Worm (Caenorhabditis elegans) whole organism, L4 larva: ENCODE data around the gene srv-3.

ENCODE experiments used
- D1046.2 ChIP-seq: fragments of 200-800 bp; sonication (Bioruptor generic); IDR thresholded peaks from 2 replicates; pipeline ENCODE4 v1.3.6; 2022; ENCODE audit warnings: missing genetic modification characterization, missing compliant biosample characterization
- F26F4.8 ChIP-seq: fragments of 200-800 bp; sonication (Bioruptor generic); conservative IDR thresholded peaks from 2 replicates; pipeline ENCODE4 v1.3.6; 2022; ENCODE audit warnings: missing genetic modification characterization, missing compliant biosample characterization
- F44E2.7 ChIP-seq: fragments of 200-800 bp; sonication (Bioruptor generic); IDR thresholded peaks from 2 replicates; pipeline ENCODE4 v2.1.2; 2022; ENCODE audit warnings: missing genetic modification characterization, missing compliant biosample characterization
- F49E8.2 ChIP-seq: sonication (generic microtip); optimal IDR thresholded peaks from 2 replicates; lab custom pipeline; 2016; ENCODE audit warnings: missing compliant biosample characterization, mild to moderate bottlenecking, missing genetic modification characterization, borderline replicate concordance
- R02D3.7 ChIP-seq: fragments of 150-350 bp; sonication (generic microtip); optimal IDR thresholded peaks from 3 replicates; lab custom pipeline; 2014; ENCODE audit warnings: missing biosample characterization, missing genetic modification characterization
- Y48G9A.11 ChIP-seq: fragments of 200-800 bp; sonication (Bioruptor generic); IDR thresholded peaks from 2 replicates; pipeline ENCODE4 v1.3.6; 2022; ENCODE audit warnings: missing genetic modification reagents, missing genetic modification characterization, missing compliant biosample characterization
- Y5F2A.4 ChIP-seq: fragments of 200-800 bp; sonication (Bioruptor generic); optimal IDR thresholded peaks from 2 replicates; lab custom pipeline; 2018; ENCODE audit warnings: mild to moderate bottlenecking, missing genetic modification characterization, missing compliant biosample characterization
- ZK337.2 ChIP-seq: fragments of 200-800 bp; sonication (Bioruptor generic); IDR thresholded peaks from 2 replicates; pipeline ENCODE4 v1.3.6; 2022; ENCODE audit warnings: missing genetic modification reagents, missing genetic modification characterization, missing compliant biosample characterization
- aha-1 ChIP-seq: fragments of 150-350 bp; peaks from one replicate; lab custom pipeline; 2014; ENCODE audit warnings: missing biosample characterization, missing genetic modification characterization
- aly-2 ChIP-seq: sonication (generic microtip); optimal IDR thresholded peaks from 2 replicates; lab custom pipeline; 2018; ENCODE audit warnings: missing biosample characterization, missing genetic modification characterization
- ama-1 ChIP-seq: fragments of 150-350 bp; optimal IDR thresholded peaks from 2 replicates; lab custom pipeline; 2014; ENCODE audit warnings: inconsistent platforms, mixed read lengths
- arid-1 ChIP-seq: fragments of 200-800 bp; sonication (Bioruptor generic); conservative IDR thresholded peaks from 2 replicates; pipeline ENCODE4 v1.3.6; 2022; ENCODE audit warnings: missing genetic modification reagents, missing genetic modification characterization, missing compliant biosample characterization
- ceh-32 ChIP-seq: sonication (generic microtip); optimal IDR thresholded peaks from 2 replicates; lab custom pipeline; 2016; ENCODE audit warnings: mild to moderate bottlenecking, missing genetic modification characterization, missing compliant biosample characterization; ENCODE audit not compliant: poor library complexity
- ceh-44 ChIP-seq: fragments of 200-800 bp; sonication (Bioruptor generic); IDR thresholded peaks from 2 replicates; pipeline ENCODE4 v1.3.6; 2022; ENCODE audit warnings: missing genetic modification reagents, missing genetic modification characterization, missing compliant biosample characterization
- ceh-62 ChIP-seq: sonication (generic microtip); optimal IDR thresholded peaks from 2 replicates; lab custom pipeline; 2017; ENCODE audit warnings: missing biosample characterization, missing genetic modification characterization
- ces-1 ChIP-seq: fragments of 150-350 bp; sonication (generic microtip); optimal IDR thresholded peaks from 4 replicates; lab custom pipeline; 2014; ENCODE audit warnings: missing biosample characterization, missing genetic modification reagents, missing genetic modification characterization
- daf-12 ChIP-seq: fragments of 150-350 bp; optimal IDR thresholded peaks from 2 replicates; lab custom pipeline; 2014; ENCODE audit warnings: missing biosample characterization, missing genetic modification reagents, missing genetic modification characterization
- daf-8 ChIP-seq: fragments of 200-800 bp; sonication (Bioruptor generic); IDR thresholded peaks from 2 replicates; pipeline ENCODE4 v1.3.6; 2022; ENCODE audit warnings: missing genetic modification characterization, missing compliant biosample characterization
- dmd-6 ChIP-seq: fragments of 200-800 bp; sonication (Bioruptor generic); IDR thresholded peaks from 2 replicates; pipeline ENCODE4 v1.3.6; 2022; ENCODE audit warnings: missing genetic modification reagents, missing genetic modification characterization, missing compliant biosample characterization
- dmd-8 ChIP-seq: fragments of 200-800 bp; sonication (Bioruptor generic); IDR thresholded peaks from 2 replicates; pipeline ENCODE4 v1.3.6; 2022; ENCODE audit warnings: missing genetic modification characterization, missing compliant biosample characterization
- dmd-9 ChIP-seq: fragments of 200-800 bp; sonication (Bioruptor generic); IDR thresholded peaks from 2 replicates; pipeline ENCODE4 v1.3.6; 2022; ENCODE audit warnings: missing genetic modification reagents, missing genetic modification characterization, missing compliant biosample characterization
- dpl-1 ChIP-seq: fragments of 150-350 bp; optimal IDR thresholded peaks from 2 replicates; lab custom pipeline; 2014; ENCODE audit warnings: missing biosample characterization, missing genetic modification reagents, missing genetic modification characterization
- duxl-1 ChIP-seq: sonication (generic microtip); optimal IDR thresholded peaks from 2 replicates; lab custom pipeline; 2016; ENCODE audit warnings: mild to moderate bottlenecking, missing genetic modification characterization, moderate library complexity, missing compliant biosample characterization; ENCODE audit not compliant: poor library complexity
- egl-43 ChIP-seq: fragments of 200-800 bp; sonication (Bioruptor generic); IDR thresholded peaks from 2 replicates; pipeline ENCODE4 v1.3.6; 2022; ENCODE audit warnings: missing genetic modification reagents, missing genetic modification characterization, missing compliant biosample characterization
- hif-1 ChIP-seq, 2 experiments: sonication (generic microtip); optimal IDR thresholded peaks; 2 replicates each; lab custom pipeline; 2016 to 2017; ENCODE audit warnings: missing compliant biosample characterization in 2 of 2, missing genetic modification characterization in 2 of 2, missing genetic modification reagents in 2 of 2, missing genotype in 2 of 2, mild to moderate bottlenecking in 1 of 2
- hlh-30 ChIP-seq: sonication (generic microtip); optimal IDR thresholded peaks from 2 replicates; lab custom pipeline; 2017; ENCODE audit warnings: antibody characterized with exemption, mild to moderate bottlenecking, missing genetic modification characterization, missing compliant biosample characterization; ENCODE audit not compliant: insufficient read depth
- hmg-1.1 ChIP-seq: fragments of 200-800 bp; sonication (Bioruptor generic); IDR thresholded peaks from 2 replicates; pipeline ENCODE4 v1.3.6; 2022; ENCODE audit warnings: missing genetic modification reagents, missing genetic modification characterization, missing compliant biosample characterization
- lim-7 ChIP-seq: fragments of 200-800 bp; sonication (Bioruptor generic); IDR thresholded peaks from 2 replicates; pipeline ENCODE4 v1.3.6; 2022; ENCODE audit warnings: missing genetic modification characterization, missing compliant biosample characterization
- lin-1 ChIP-seq: fragments of 200-800 bp; sonication (Bioruptor generic); IDR thresholded peaks from 2 replicates; pipeline ENCODE4 v1.3.6; 2022; ENCODE audit warnings: missing genetic modification reagents, missing genetic modification characterization, missing compliant biosample characterization
- lin-29 ChIP-seq: fragments of 200-800 bp; sonication (Bioruptor generic); IDR thresholded peaks from 2 replicates; pipeline ENCODE4 v1.3.6; 2022; ENCODE audit warnings: missing genetic modification reagents, missing genetic modification characterization, missing compliant biosample characterization
- lin-38 ChIP-seq: fragments of 200-800 bp; sonication (Bioruptor generic); IDR thresholded peaks from 2 replicates; pipeline ENCODE4 v1.3.6; 2022; ENCODE audit warnings: missing genetic modification reagents, missing genetic modification characterization, missing compliant biosample characterization
- lsy-2 ChIP-seq, 2 experiments: fragments of 150-350 bp in 1 of 2; sonication (generic microtip) in 1 of 2; optimal IDR thresholded peaks; 2 replicates each; lab custom pipeline; 2014 to 2017; ENCODE audit warnings: missing biosample characterization in 2 of 2, missing genetic modification characterization in 2 of 2
- madf-5 ChIP-seq, 2 experiments: fragments of 200-800 bp; sonication (Bioruptor generic); IDR thresholded peaks; 2 replicates each; pipeline ENCODE4 v1.3.6; 2022; ENCODE audit warnings: missing compliant biosample characterization in 2 of 2, missing genetic modification characterization in 2 of 2
- mdl-1 ChIP-seq, 2 experiments: fragments of 150-350 bp in 1 of 2; sonication (generic microtip) in 1 of 2; optimal IDR thresholded peaks; 2 replicates each; lab custom pipeline; 2014 to 2017; ENCODE audit warnings: missing biosample characterization in 2 of 2, missing genetic modification characterization in 2 of 2
- mdt-29 ChIP-seq: fragments of 200-800 bp; sonication (Bioruptor generic); IDR thresholded peaks from 2 replicates; pipeline ENCODE4 v1.3.6; 2022; ENCODE audit warnings: missing genetic modification reagents, missing genetic modification characterization, missing compliant biosample characterization
- mes-2 ChIP-seq: sonication (generic microtip); optimal IDR thresholded peaks from 2 replicates; lab custom pipeline; 2016; ENCODE audit warnings: missing genotype, mild to moderate bottlenecking, missing genetic modification characterization, missing compliant biosample characterization; ENCODE audit not compliant: poor library complexity, severe bottlenecking
- nhr-10 ChIP-seq: fragments of 150-350 bp; optimal IDR thresholded peaks from 2 replicates; lab custom pipeline; 2014; ENCODE audit warnings: missing biosample characterization, missing genetic modification characterization
- nhr-11 ChIP-seq: fragments of 150-350 bp; optimal IDR thresholded peaks from 2 replicates; lab custom pipeline; 2014; ENCODE audit warnings: missing biosample characterization, missing genetic modification characterization
- nhr-25 ChIP-seq: sonication (generic microtip); optimal IDR thresholded peaks from 2 replicates; lab custom pipeline; 2017; ENCODE audit warnings: missing genetic modification characterization, mild to moderate bottlenecking, missing compliant biosample characterization, antibody characterized with exemption, moderate library complexity, borderline replicate concordance; ENCODE audit not compliant: insufficient read depth
- nhr-48 ChIP-seq: sonication (generic microtip); optimal IDR thresholded peaks from 2 replicates; lab custom pipeline; 2016; ENCODE audit warnings: mild to moderate bottlenecking, missing genetic modification characterization, missing compliant biosample characterization
- nhr-6 ChIP-seq: fragments of 150-350 bp; optimal IDR thresholded peaks from 2 replicates; lab custom pipeline; 2014; ENCODE audit warnings: missing biosample characterization, missing genetic modification characterization
- saeg-2 ChIP-seq: fragments of 200-800 bp; sonication (Bioruptor generic); IDR thresholded peaks from 2 replicates; pipeline ENCODE4 v1.3.6; 2022; ENCODE audit warnings: missing genetic modification reagents, missing genetic modification characterization, missing compliant biosample characterization
- spr-1 ChIP-seq: sonication (generic microtip); optimal IDR thresholded peaks from 2 replicates; lab custom pipeline; 2016; ENCODE audit warnings: mild to moderate bottlenecking, missing genetic modification characterization, missing compliant biosample characterization
- spr-3 ChIP-seq: fragments of 200-800 bp; sonication (Bioruptor generic); optimal IDR thresholded peaks from 2 replicates; lab custom pipeline; 2018; ENCODE audit warnings: mild to moderate bottlenecking, missing genetic modification characterization, missing compliant biosample characterization
- tag-97 ChIP-seq: fragments of 200-800 bp; sonication (Bioruptor generic); IDR thresholded peaks from 2 replicates; pipeline ENCODE4 v1.3.6; 2022; ENCODE audit warnings: missing genetic modification characterization, missing compliant biosample characterization
- tra-1 ChIP-seq: fragments of 200-800 bp; sonication (Bioruptor generic); IDR thresholded peaks from 2 replicates; pipeline ENCODE4 v1.3.6; 2022; ENCODE audit warnings: missing genetic modification reagents, missing genetic modification characterization, missing compliant biosample characterization
- vab-7 ChIP-seq: fragments of 200-800 bp; sonication (Bioruptor generic); IDR thresholded peaks from 2 replicates; pipeline ENCODE4 v1.3.6; 2022; ENCODE audit warnings: missing genetic modification reagents, missing genetic modification characterization, missing compliant biosample characterization
- zag-1 ChIP-seq: fragments of 150-350 bp; optimal IDR thresholded peaks from 2 replicates; lab custom pipeline; 2014; ENCODE audit warnings: missing biosample characterization, missing genetic modification characterization
- ztf-11 ChIP-seq: fragments of 150-350 bp; optimal IDR thresholded peaks from 2 replicates; lab custom pipeline; 2014; ENCODE audit warnings: missing biosample characterization, missing genetic modification characterization

The srv-3 gene

DNA sequence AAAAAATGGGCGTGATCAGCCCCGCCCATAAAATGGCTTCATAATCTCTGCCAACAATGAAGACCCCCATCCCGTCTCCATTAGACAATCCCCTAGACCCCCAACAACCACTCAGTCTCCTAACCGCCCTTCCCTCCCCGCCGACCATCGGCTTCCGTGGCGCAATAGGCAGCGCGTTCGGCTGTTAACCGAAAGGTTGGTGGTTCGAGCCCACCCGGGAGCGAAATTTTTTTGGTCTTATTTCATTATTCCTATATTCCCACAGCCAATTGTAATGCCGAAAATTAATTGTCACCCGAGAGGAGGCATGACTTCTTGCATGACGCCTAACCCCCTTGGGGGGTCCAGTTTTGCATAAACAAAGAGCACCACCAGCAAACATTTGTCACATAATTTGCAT lies 14.1 kb upstream of the srv-3 start (continued):
- TF ChIP-seq mdt-29 (GFP tag; lab: Robert Waterston, UW) (no peak), daf-8 (GFP tag; lab: Robert Waterston, UW) (no peak), vab-7 (GFP tag; lab: Robert Waterston, UW) (0 out of 2 replicates have a peak, but pooled peaks have one; percentile 44), saeg-2 (GFP tag; lab: Robert Waterston, UW) (0 out of 2 replicates have a peak, but pooled peaks have one; percentile 56), tra-1 (GFP tag; lab: Robert Waterston, UW) (peak; percentile 43; the same call in 1 of the 2 replicates), F26F4.8 (GFP tag; lab: Robert Waterston, UW) (0 out of 2 replicates have a peak, but pooled peaks have one; percentile 39), D1046.2 (GFP tag; lab: Robert Waterston, UW) (peak; percentile 69; the same call in 1 of the 2 replicates), dmd-6 (GFP tag; lab: Robert Waterston, UW) (peak; percentile 52), hlh-30 (tag; lab: Kevin White, UChicago) (no peak), ama-1 (lab: Kevin White, UChicago) (no peak), lin-38 (GFP tag; lab: Robert Waterston, UW) (peak; percentile 47), mes-2 (tag; lab: Kevin White, UChicago) (no peak), dmd-9 (GFP tag; lab: Robert Waterston, UW) (0 out of 2 replicates have a peak, but pooled peaks have one; percentile 42), duxl-1 (tag; lab: Kevin White, UChicago) (no peak), lin-1 (GFP tag; lab: Robert Waterston, UW) (0 out of 2 replicates have a peak, but pooled peaks have one; percentile 20), nhr-11 (tag; lab: Kevin White, UChicago) (no peak), ceh-32 (tag; lab: Kevin White, UChicago) (no peak), hmg-1.1 (peak; percentile 67), R02D3.7 (no peak), hif-1 (tag; optimal IDR thresholded peaks at IDR 0.05; lab: Kevin White, UChicago) (no peak), F49E8.2 (tag; lab: Kevin White, UChicago) (no peak), mdl-1 (tag; optimal IDR thresholded peaks at IDR 0.05; lab: Kevin White, UChicago) (no peak), dmd-8 (no peak), egl-43 (GFP tag; lab: Robert Waterston, UW) (peak; percentile 87), nhr-6 (tag; lab: Kevin White, UChicago) (peak; percentile 1), tag-97 (GFP tag; lab: Robert Waterston, UW) (no peak), zag-1 (tag; lab: Kevin White, UChicago) (no peak), nhr-48 (tag; lab: Kevin White, UChicago) (no peak), Y5F2A.4 (GFP tag; lab: Kevin White, UChicago) (peak; percentile 35), aly-2 (no peak), lim-7 (GFP tag; lab: Robert Waterston, UW) (peak; percentile 73), ces-1 (no peak), aha-1 (tag; lab: Kevin White, UChicago) (peak; percentile 43), dpl-1 (no peak), nhr-25 (tag; lab: Kevin White, UChicago) (no peak), ztf-11 (tag; lab: Kevin White, UChicago) (no peak), ceh-44 (GFP tag; lab: Robert Waterston, UW) (no peak), lin-29 (GFP tag; lab: Robert Waterston, UW) (0 out of 2 replicates have a peak, but pooled peaks have one; percentile 31), madf-5 (GFP tag; IDR thresholded peaks at IDR 0.05; lab: Robert Waterston, UW) (no peak), Y48G9A.11 (no peak)

DNA sequence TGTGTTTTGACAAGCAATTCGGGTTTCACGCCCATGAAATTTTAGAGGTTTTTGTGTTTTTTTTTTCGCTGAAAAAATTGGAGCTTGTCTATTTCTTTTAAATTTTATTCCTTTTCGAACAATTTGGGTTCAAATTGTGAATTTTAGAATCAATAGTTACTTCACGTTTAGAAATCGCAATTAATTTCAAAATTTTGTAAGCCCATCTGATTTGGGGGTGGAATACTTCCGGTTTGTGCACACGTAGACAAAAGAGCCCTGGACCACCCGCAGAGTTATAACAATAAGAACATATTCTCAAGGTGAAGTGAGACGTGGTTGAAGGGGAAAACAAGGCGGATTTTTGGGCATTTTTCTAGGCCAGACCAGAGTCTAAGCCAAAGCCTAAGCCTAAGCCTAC lies 10.5 kb upstream of the srv-3 start, which contains the start of gene Y116F11A.6:
Gene Y116F11A.6, plus strand, starts transcription at position 301 of the 400 bp plus-strand sequence.
- TF ChIP-seq saeg-2 (GFP tag; lab: Robert Waterston, UW), result no peak
- no peak for TF ChIP-seq spr-1
- no peak for TF ChIP-seq spr-3 (GFP tag; lab: Kevin White, UChicago)
- TF ChIP-seq F44E2.7 (GFP tag; lab: Robert Waterston, UW), result no peak
- TF ChIP-seq lim-7 (GFP tag; lab: Robert Waterston, UW), result no peak
- TF ChIP-seq mes-2 (tag; lab: Kevin White, UChicago), result no peak
- TF ChIP-seq hmg-1.1, result no peak
- no peak for TF ChIP-seq lin-29 (GFP tag; lab: Robert Waterston, UW)
- no peak for TF ChIP-seq arid-1 (GFP tag; lab: Robert Waterston, UW)
- no peak for TF ChIP-seq ZK337.2
- no peak for TF ChIP-seq nhr-48 (tag; lab: Kevin White, UChicago)
- no peak for TF ChIP-seq lsy-2 (tag; optimal IDR thresholded peaks at IDR 0.05; lab: Kevin White, UChicago)
- no peak for TF ChIP-seq daf-12 (tag; lab: Kevin White, UChicago)
- no peak for TF ChIP-seq nhr-10 (tag; lab: Kevin White, UChicago)
- no peak for TF ChIP-seq ceh-62
- no peak for TF ChIP-seq F26F4.8 (GFP tag; lab: Robert Waterston, UW)
- no peak for TF ChIP-seq dmd-9 (GFP tag; lab: Robert Waterston, UW)
- no peak for TF ChIP-seq aha-1 (tag; lab: Kevin White, UChicago)
